Fruit fly (Drosophila melanogaster) whole organism, prepupa: ENCODE data around the gene Nepl3.

Experiments
- CG1621 ChIP-seq: fragments of 200-800 bp; sonication (Bioruptor generic); optimal IDR thresholded peaks from 3 replicates; lab custom pipeline; 2018; ENCODE audit warnings: missing biosample characterization, mild to moderate bottlenecking, missing genetic modification characterization
- CG16779 ChIP-seq: fragments of 200-800 bp; sonication (Bioruptor generic); optimal IDR thresholded peaks from 3 replicates; lab custom pipeline; 2017; ENCODE audit warnings: missing biosample characterization, mild to moderate bottlenecking, missing genetic modification characterization
- Ets96B ChIP-seq: fragments of 200-800 bp; optimal IDR thresholded peaks from 2 replicates; lab custom pipeline; 2019; ENCODE audit warnings: missing biosample characterization, mild to moderate bottlenecking, missing genetic modification characterization, moderate library complexity
- Smox ChIP-seq: fragments of 200-800 bp; sonication (Bioruptor generic); optimal IDR thresholded peaks from 3 replicates; lab custom pipeline; 2016; ENCODE audit warnings: missing biosample characterization, missing genetic modification characterization
- Sox15 ChIP-seq: fragments of 200-800 bp; sonication (Bioruptor generic); optimal IDR thresholded peaks from 3 replicates; lab custom pipeline; 2016; ENCODE audit warnings: missing biosample characterization, missing genetic modification characterization
- eg ChIP-seq: fragments of 200-800 bp; sonication (Bioruptor generic); IDR thresholded peaks from 3 replicates; pipeline ENCODE4 v1.3.6; 2022; ENCODE audit warnings: missing biosample characterization, missing genetic modification characterization
- esn ChIP-seq: fragments of 200-800 bp; sonication (Bioruptor generic); optimal IDR thresholded peaks from 2 replicates; lab custom pipeline; 2016; ENCODE audit warnings: missing biosample characterization, mild to moderate bottlenecking, missing genetic modification characterization, moderate library complexity
- fd85E ChIP-seq: fragments of 200-800 bp; sonication (Bioruptor generic); optimal IDR thresholded peaks from 3 replicates; lab custom pipeline; 2016; ENCODE audit warnings: missing biosample characterization, missing genetic modification characterization
- topi ChIP-seq: fragments of 200-800 bp; sonication (Bioruptor generic); optimal IDR thresholded peaks from 3 replicates; lab custom pipeline; 2016; ENCODE audit warnings: missing biosample characterization, missing genetic modification characterization
- vri ChIP-seq: fragments of 200-800 bp; sonication (Bioruptor generic); optimal IDR thresholded peaks from 3 replicates; lab custom pipeline; 2016; ENCODE audit warnings: missing biosample characterization, mild to moderate bottlenecking, missing genetic modification characterization

DNA sequence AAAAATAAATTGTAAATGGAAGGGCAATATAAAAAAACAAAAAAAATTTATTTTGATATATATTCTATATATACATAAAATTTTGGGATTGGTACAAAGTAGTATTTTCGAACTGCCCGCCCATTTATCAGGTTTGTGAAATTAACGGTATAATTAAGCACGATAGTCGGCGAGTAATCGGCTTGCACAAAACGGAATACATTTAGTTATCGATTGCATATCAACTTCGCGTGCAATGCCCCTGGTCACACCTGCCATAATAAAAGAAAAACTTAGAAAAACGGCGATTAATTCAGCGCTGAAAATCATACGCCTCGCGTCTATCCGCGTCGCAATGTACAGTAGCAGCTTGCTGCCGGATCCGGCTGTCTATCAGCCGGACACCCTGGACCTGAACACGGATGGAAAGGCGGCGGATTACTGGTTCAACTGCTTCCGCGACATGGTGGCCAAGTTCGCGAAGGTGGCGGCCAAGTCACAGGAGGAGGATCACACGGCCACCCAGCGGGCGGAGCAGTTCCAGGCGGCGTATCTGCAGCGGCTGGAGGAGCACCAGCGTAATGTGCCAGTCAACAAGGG is 35.8 kb upstream of the Nepl3 start, which contains the start of gene CG5828:
- TF ChIP-seq esn (no peak), vri (GFP tag; lab: Kevin White, UChicago) (no peak), Sox15 (GFP tag; lab: Kevin White, UChicago) (no peak), Ets96B (tag; lab: Kevin White, UChicago) (no peak), CG16779 (tag; lab: Kevin White, UChicago) (no peak), topi (GFP tag; lab: Kevin White, UChicago) (no peak), eg (no peak), CG1621 (tag; lab: Kevin White, UChicago) (no peak), fd85E (no peak), Smox (no peak)
